Fruit fly (Drosophila melanogaster): ENCODE results near the gene CG9547.

Gene CG9547

DNA sequence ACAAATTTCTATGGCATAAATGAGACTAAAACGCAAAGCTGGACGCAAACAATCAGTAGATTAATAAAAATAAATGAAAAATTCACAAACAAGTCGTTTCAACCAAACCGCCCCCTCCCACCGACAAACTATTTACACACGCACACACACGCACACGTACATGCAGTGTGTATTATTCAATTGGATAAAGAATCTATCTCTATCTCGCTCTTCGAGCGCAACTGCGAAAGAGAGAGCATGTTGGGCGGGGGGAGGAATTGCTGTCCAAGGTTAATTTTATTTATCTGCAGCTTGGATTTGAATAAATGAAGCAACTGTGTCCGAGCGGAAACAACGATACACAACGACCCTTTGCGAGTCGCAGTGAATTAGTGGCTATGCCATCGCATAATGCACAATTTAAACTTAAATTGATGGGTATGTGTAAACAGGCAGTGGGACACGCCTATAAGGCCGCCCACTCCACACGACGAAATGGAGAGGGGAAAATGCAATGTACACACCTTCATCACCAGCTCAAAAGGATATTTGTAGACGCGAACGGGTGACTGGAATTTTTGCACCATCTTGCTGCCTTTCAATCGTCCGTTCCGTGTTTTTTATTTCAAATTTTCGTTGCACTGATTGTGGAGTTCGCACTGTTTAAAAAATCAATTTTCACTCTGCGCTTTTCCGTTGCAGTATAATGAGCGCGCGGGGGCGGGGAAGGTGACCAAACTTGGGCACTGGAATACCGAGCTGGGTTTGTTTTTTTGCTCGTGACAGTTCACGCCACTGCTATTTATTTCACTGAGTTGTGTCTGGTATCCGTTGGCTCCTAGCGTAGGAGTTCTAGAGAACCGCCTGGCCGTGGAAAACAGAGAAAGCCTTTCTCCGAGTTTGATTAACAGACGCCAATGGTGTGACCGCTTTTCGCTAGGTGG lies 39.0 kb downstream of the CG9547 start, which contains the start of gene retm (continued):
- TF ChIP-seq CG1603 (tag; optimal IDR thresholded peaks at IDR 0.05) (peak; percentile 10), CG7928 (GFP tag; optimal IDR thresholded peaks at IDR 0.05) (no peak), wdn (GFP tag; IDR thresholded peaks at IDR 0.05) (no peak), grau (tag; optimal IDR thresholded peaks at IDR 0.05) (no peak), CG2116 (GFP tag; optimal IDR thresholded peaks at IDR 0.05) (no peak), CG8924 (tag; optimal IDR thresholded peaks at IDR 0.05) (peak; percentile 68), tgo (GFP tag; IDR thresholded peaks at IDR 0.05) (no peak), z (GFP tag; IDR thresholded peaks at IDR 0.05) (no peak), repo (GFP tag; optimal IDR thresholded peaks at IDR 0.05) (no peak), cad (GFP tag; optimal IDR thresholded peaks at IDR 0.05) (no peak), crol (GFP tag; IDR thresholded peaks at IDR 0.05) (peak; percentile 93), nau (GFP tag; optimal IDR thresholded peaks at IDR 0.05) (no peak), B-H1 (GFP tag; IDR thresholded peaks at IDR 0.05) (no peak), gem (tag; optimal IDR thresholded peaks at IDR 0.05) (no peak), bowl (GFP tag; IDR thresholded peaks at IDR 0.05) (no peak), Eip74EF (GFP tag; optimal IDR thresholded peaks at IDR 0.05) (no peak), CG2202 (tag; optimal IDR thresholded peaks at IDR 0.05) (no peak), CG3838 (GFP tag; optimal IDR thresholded peaks at IDR 0.05) (no peak), CG2199 (GFP tag; IDR thresholded peaks at IDR 0.05) (0 out of 3 replicates have a peak, but pooled peaks have one; percentile 19), bcd (GFP tag; optimal IDR thresholded peaks at IDR 0.05) (no peak), danr (GFP tag; IDR thresholded peaks at IDR 0.05) (no peak), Fer3 (tag; optimal IDR thresholded peaks at IDR 0.05) (no peak), CG10979 (tag; optimal IDR thresholded peaks at IDR 0.05) (no peak), Oaz (GFP tag; IDR thresholded peaks at IDR 0.05) (no peak), Meics (GFP tag; optimal IDR thresholded peaks at IDR 0.05) (no peak), CG4360 (GFP tag; IDR thresholded peaks at IDR 0.05) (no peak), sd (tag; optimal IDR thresholded peaks at IDR 0.05) (peak; percentile 71), CG13894 (tag; optimal IDR thresholded peaks at IDR 0.05) (no peak), cwo (GFP tag; optimal IDR thresholded peaks at IDR 0.05) (no peak), ase (GFP tag; IDR thresholded peaks at IDR 0.05) (no peak), CG9609 (GFP tag; optimal IDR thresholded peaks at IDR 0.05) (no peak), vfl (GFP tag; optimal IDR thresholded peaks at IDR 0.05) (no peak), eve (GFP tag; optimal IDR thresholded peaks at IDR 0.05) (no peak), nerfin-1 (tag; optimal IDR thresholded peaks at IDR 0.05) (peak; percentile 48), Bteb2 (GFP tag; optimal IDR thresholded peaks at IDR 0.05) (no peak), CG13287 (GFP tag; IDR thresholded peaks at IDR 0.05; ENCODE audit: partially characterized antibody) (no peak), CG8388 (GFP tag; optimal IDR thresholded peaks at IDR 0.05) (no peak), CG9876 (GFP tag; optimal IDR thresholded peaks at IDR 0.05) (no peak), trem (tag; optimal IDR thresholded peaks at IDR 0.05) (no peak), CG18764 (GFP tag; optimal IDR thresholded peaks at IDR 0.05) (no peak), trh (GFP tag; optimal IDR thresholded peaks at IDR 0.05) (no peak), Camta (GFP tag; optimal IDR thresholded peaks at IDR 0.05) (no peak), CG3065 (GFP tag; optimal IDR thresholded peaks at IDR 0.05) (peak; percentile 43), tio (GFP tag; optimal IDR thresholded peaks at IDR 0.05) (no peak), Bdp1 (GFP tag; optimal IDR thresholded peaks at IDR 0.05) (no peak), unpg (GFP tag; optimal IDR thresholded peaks at IDR 0.05) (no peak), Lpt (GFP tag; optimal IDR thresholded peaks at IDR 0.05) (no peak), NK7.1 (GFP tag; optimal IDR thresholded peaks at IDR 0.05) (no peak)

Data from whole organism, embryonic.